Worm (Caenorhabditis elegans): ENCODE data around the gene otpl-5.

DNA sequence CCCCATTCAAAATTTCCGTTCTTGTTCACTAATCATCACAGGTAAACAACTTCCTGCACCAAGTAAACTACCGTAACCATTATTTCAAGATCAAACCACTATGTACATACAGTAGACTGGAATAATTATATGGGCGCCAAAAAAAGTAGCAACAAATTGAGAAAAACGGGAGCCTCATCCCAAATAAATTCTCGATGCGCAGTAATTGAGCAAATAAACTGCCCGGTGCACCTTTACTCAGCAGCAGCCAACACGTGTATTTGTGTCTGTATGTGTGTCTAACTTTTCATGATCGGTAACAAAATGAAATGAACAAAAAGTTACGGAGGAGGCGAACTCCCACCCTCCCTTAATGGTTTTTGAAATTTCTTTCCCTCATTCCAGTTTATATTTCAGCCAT lies at the start of gene otpl-5:
- TF ChIP-seq elt-1 (tag; optimal IDR thresholded peaks at IDR 0.05; ENCODE audit: borderline replicate concordance, insufficient read depth) (no peak), unc-62 (GFP tag; optimal IDR thresholded peaks at IDR 0.05) (no peak), nhr-76 (tag; optimal IDR thresholded peaks at IDR 0.05) (no peak), snpc-4 (tag; optimal IDR thresholded peaks at IDR 0.05) (no peak), nhr-237 (tag; optimal IDR thresholded peaks at IDR 0.05) (no peak)
